Fruit fly (Drosophila melanogaster): Measurements from ENCODE around the gene CG42327.

- TF ChIP-seq cyc (GFP tag; optimal IDR thresholded peaks at IDR 0.05) (no peak), Sox14 (GFP tag; optimal IDR thresholded peaks at IDR 0.05) (no peak), CG8319 (GFP tag; optimal IDR thresholded peaks at IDR 0.05) (no peak), CG16779 (tag; optimal IDR thresholded peaks at IDR 0.05) (peak; percentile 0), CG7368 (GFP tag; optimal IDR thresholded peaks at IDR 0.05) (no peak), Ets21C (GFP tag; optimal IDR thresholded peaks at IDR 0.05) (no peak)
These were observed 39.7 kb upstream of the CG42327 start for dm6 chr3R:11616219-11616618.
